Fruit fly (Drosophila melanogaster): ENCODE results near the gene CG34116.

DNA sequence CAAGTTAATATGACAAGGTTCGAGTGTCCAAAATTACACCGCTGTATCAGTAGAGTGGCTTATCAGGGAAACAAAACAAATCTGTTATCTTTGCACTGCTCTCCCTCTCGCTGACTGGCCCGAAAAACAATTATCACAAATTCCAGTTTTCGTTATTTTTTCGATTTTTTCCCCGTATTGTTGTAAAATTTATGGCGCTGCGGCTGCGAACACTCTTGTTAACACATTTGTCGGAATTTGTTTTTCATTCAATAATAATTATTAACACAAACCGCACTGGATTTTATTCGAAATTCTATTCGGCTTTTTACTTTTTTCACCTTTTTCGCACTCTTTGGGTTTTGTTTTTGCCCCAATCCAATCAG lies 15.3 kb downstream of the CG34116 start:
- TF ChIP-seq Sp1 (GFP tag; optimal IDR thresholded peaks at IDR 0.05) (no peak), Hnf4 (GFP tag; optimal IDR thresholded peaks at IDR 0.05) (no peak), Hr83 (GFP tag; optimal IDR thresholded peaks at IDR 0.05; ENCODE audit: poor library complexity, severe bottlenecking) (no peak), ey (GFP tag; optimal IDR thresholded peaks at IDR 0.05) (no peak), CG9705 (GFP tag; optimal IDR thresholded peaks at IDR 0.05) (no peak), Vsx2 (GFP tag; optimal IDR thresholded peaks at IDR 0.05; ENCODE audit: partially characterized antibody) (no peak), Hr78 (GFP tag; optimal IDR thresholded peaks at IDR 0.05) (no peak), N (GFP tag; optimal IDR thresholded peaks at IDR 0.05) (no peak), Abd-B (GFP tag; optimal IDR thresholded peaks at IDR 0.05) (no peak), usp (GFP tag; optimal IDR thresholded peaks at IDR 0.05) (no peak), fru (GFP tag; optimal IDR thresholded peaks at IDR 0.05) (no peak), lola (GFP tag; optimal IDR thresholded peaks at IDR 0.05) (no peak)
